Fruit fly (Drosophila melanogaster) whole organism, embryonic: ENCODE results near the gene Lrr47.

ENCODE experiments used
- CG11398 ChIP-seq: fragments of 200-800 bp; sonication (Bioruptor generic); optimal IDR thresholded peaks from 2 replicates; lab custom pipeline; 2016; ENCODE audit warnings: missing biosample characterization, missing genetic modification characterization
- CG4424 ChIP-seq: fragments of 200-800 bp; sonication (Bioruptor generic); optimal IDR thresholded peaks from 3 replicates; lab custom pipeline; 2016; ENCODE audit warnings: missing biosample characterization, missing genetic modification characterization
- Gug ChIP-seq: fragments of 200-800 bp; sonication (Bioruptor generic); IDR thresholded peaks from 4 replicates; pipeline ENCODE4 v1.3.6; 2022; ENCODE audit warnings: missing biosample characterization, missing genetic modification characterization
- Six4 ChIP-seq: fragments of 200-800 bp; sonication (Bioruptor generic); optimal IDR thresholded peaks from 2 replicates; lab custom pipeline; 2016; ENCODE audit warnings: missing biosample characterization, missing genetic modification characterization
- dati ChIP-seq: fragments of 200-800 bp; sonication (Bioruptor generic); IDR thresholded peaks from 2 replicates; pipeline ENCODE4 v1.3.6; 2022; ENCODE audit warnings: missing biosample characterization, missing genetic modification characterization
- lilli ChIP-seq: fragments of 200-800 bp; sonication (Bioruptor generic); optimal IDR thresholded peaks from 3 replicates; lab custom pipeline; 2016; ENCODE audit warnings: missing biosample characterization, missing genetic modification characterization
- lov ChIP-seq, 2 experiments: fragments of 200-800 bp in 1 of 2; fragments of >200 bp in 1 of 2; sonication (Bioruptor generic) in 1 of 2; IDR thresholded peaks in 1 of 2; optimal IDR thresholded peaks in 1 of 2; 2 replicates in 1 of 2; 3 replicates in 1 of 2; pipeline versions ENCODE4 v1.3.6 to Lab custom; 2017 to 2022; ENCODE audit warnings: missing biosample characterization in 1 of 2, missing genetic modification characterization in 1 of 2
- twi ChIP-seq: fragments of 200-800 bp; optimal IDR thresholded peaks from 2 replicates; lab custom pipeline; 2019; ENCODE audit warnings: missing biosample characterization, mild to moderate bottlenecking, missing genetic modification characterization, moderate library complexity

dm6 chr2L:10468388-10468787 lies 48.7 kb upstream of the Lrr47 start:
- TF ChIP-seq twi, result no peak
- peak; percentile 27 for TF ChIP-seq CG4424 (GFP tag; lab: Kevin White, UChicago)
- TF ChIP-seq lilli (GFP tag; lab: Kevin White, UChicago), result peak; percentile 52
- peak; percentile 56; the same call in 1 of the 2 replicates for TF ChIP-seq dati
- no peak for TF ChIP-seq lov (optimal IDR thresholded peaks at IDR 0.05; lab: Kevin White, UChicago)
- no peak for TF ChIP-seq lov (GFP tag; IDR thresholded peaks at IDR 0.05; lab: Robert Waterston, UW)
- TF ChIP-seq Six4 (GFP tag; lab: Kevin White, UChicago), result peak; percentile 18
- TF ChIP-seq CG11398, result no peak
- peak; percentile 41; the same call in 2 of the 4 replicates for TF ChIP-seq Gug
